Worm (Caenorhabditis elegans) whole organism, young adult: ENCODE data around the gene nhr-133.

Experiments used
- Y79H2A.3 ChIP-seq: fragments of 200-800 bp; sonication (Bioruptor generic); conservative IDR thresholded peaks from 2 replicates; pipeline ENCODE4 v1.3.6; 2022; ENCODE audit warnings: missing genetic modification reagents, missing genetic modification characterization, missing compliant biosample characterization
- dpff-1 ChIP-seq: sonication (generic microtip); optimal IDR thresholded peaks from 2 replicates; lab custom pipeline; 2017; ENCODE audit warnings: mild to moderate bottlenecking, missing genetic modification characterization, missing compliant biosample characterization
- egl-18 ChIP-seq: fragments of 200-800 bp; sonication (Bioruptor generic); IDR thresholded peaks from 2 replicates; pipeline ENCODE4 v1.3.6; 2022; ENCODE audit warnings: missing genetic modification reagents, missing genetic modification characterization, missing compliant biosample characterization
- lin-35 ChIP-seq, 3 experiments: fragments of 150-350 bp in 2 of 3; sonication (generic microtip) in 1 of 3; optimal IDR thresholded peaks; 2 replicates each; lab custom pipeline; 2014 to 2018; ENCODE audit warnings: missing biosample characterization in 3 of 3, missing genetic modification characterization in 3 of 3, missing genetic modification reagents in 3 of 3
- madf-10 ChIP-seq: sonication (generic microtip); optimal IDR thresholded peaks from 2 replicates; lab custom pipeline; 2016; ENCODE audit warnings: mild to moderate bottlenecking, missing genetic modification characterization, missing compliant biosample characterization
- nfya-2 ChIP-seq: fragments of 200-800 bp; sonication (Bioruptor generic); IDR thresholded peaks from 2 replicates; pipeline ENCODE4 v1.3.6; 2022; ENCODE audit warnings: missing genetic modification reagents, missing genetic modification characterization, missing compliant biosample characterization
- sea-2 ChIP-seq: fragments of 200-800 bp; sonication (Bioruptor generic); IDR thresholded peaks from 2 replicates; pipeline ENCODE4 v1.3.6; 2022; ENCODE audit warnings: missing genetic modification characterization, missing compliant biosample characterization
- snpc-3.4 ChIP-seq: sonication (generic microtip); optimal IDR thresholded peaks from 2 replicates; lab custom pipeline; 2017; ENCODE audit warnings: missing genetic modification characterization, mild to moderate bottlenecking, missing compliant biosample characterization, antibody characterized with exemption, moderate library complexity, missing genotype, missing genetic modification reagents

DNA sequence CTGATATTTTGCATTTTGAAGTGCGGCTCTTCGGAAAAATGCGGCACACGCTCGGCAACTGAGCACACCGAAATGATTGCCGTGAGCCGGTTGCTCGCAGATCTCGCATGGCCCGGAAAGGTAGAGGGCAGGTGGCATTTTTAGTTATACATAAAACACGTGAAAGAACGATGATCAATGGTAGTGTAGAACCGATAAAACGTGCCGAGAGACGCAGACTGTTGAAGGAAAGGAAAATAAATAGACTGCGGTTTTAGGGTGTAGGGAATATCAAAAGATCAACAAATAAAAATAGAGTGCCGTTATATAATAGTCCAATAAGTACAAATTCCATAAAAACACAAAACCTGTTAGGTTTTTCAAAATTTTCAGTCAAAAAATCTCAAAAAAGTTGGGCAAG is at the start of gene nhr-133:
- TF ChIP-seq egl-18 (GFP tag; lab: Robert Waterston, UW) (no peak), nfya-2 (GFP tag; lab: Robert Waterston, UW) (no peak), sea-2 (GFP tag; lab: Robert Waterston, UW) (no peak), lin-35 (GFP tag; optimal IDR thresholded peaks at IDR 0.05; lab: Kevin White, UChicago) (no peak), madf-10 (tag; lab: Kevin White, UChicago) (no peak), Y79H2A.3 (GFP tag; lab: Robert Waterston, UW) (no peak), snpc-3.4 (tag; lab: Kevin White, UChicago) (no peak), dpff-1 (tag; lab: Kevin White, UChicago) (no peak)
